Worm (Caenorhabditis elegans): ENCODE results near the gene C16C8.19.

DNA sequence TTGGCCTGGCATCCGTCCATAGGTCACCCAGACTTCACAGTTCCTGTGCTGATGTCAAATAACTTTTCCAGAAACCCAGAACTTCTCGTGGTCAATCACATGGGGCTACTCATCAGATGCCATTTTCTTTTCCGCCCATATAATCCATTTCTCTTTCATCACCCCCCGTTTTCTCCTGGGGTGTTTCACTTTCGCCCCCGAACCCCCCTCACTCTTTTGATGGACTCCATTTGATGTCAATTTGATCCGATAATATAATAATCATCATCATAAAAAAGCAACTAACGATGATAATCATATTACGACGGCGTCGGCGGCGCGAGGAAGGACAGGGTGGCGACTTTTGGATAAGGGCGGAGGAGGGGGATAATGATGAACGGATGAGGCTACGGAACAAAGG lies 20.0 kb upstream of the C16C8.19 start:
- TF ChIP-seq nhr-12 (tag; optimal IDR thresholded peaks at IDR 0.05) = no peak
- no peak for TF ChIP-seq unc-62 (GFP tag; optimal IDR thresholded peaks at IDR 0.05)
- TF ChIP-seq lin-13 (tag; optimal IDR thresholded peaks at IDR 0.05) = no peak
- TF ChIP-seq ztf-11 (tag; optimal IDR thresholded peaks at IDR 0.05) = no peak
- no peak for TF ChIP-seq mab-5 (tag; optimal IDR thresholded peaks at IDR 0.05)
- no peak for TF ChIP-seq bed-3 (GFP tag; optimal IDR thresholded peaks at IDR 0.05)

Measured in whole organism, mixed stage, embryonic.